Worm (Caenorhabditis elegans) whole organism, young adult: ENCODE measurements around the gene str-4.
A peak's percentile ranks its signal among the peaks of the same experiment; 100 is the strongest.

ENCODE experiments used
- B0035.1 ChIP-seq: sonication (generic microtip); optimal IDR thresholded peaks from 2 replicates; lab custom pipeline; 2016; ENCODE audit warnings: missing genetic modification characterization, mild to moderate bottlenecking, missing compliant biosample characterization, missing genotype, missing genetic modification reagents
- B0336.3 ChIP-seq: fragments of 200-800 bp; sonication (Bioruptor generic); IDR thresholded peaks from 2 replicates; pipeline ENCODE4 v1.3.6; 2022; ENCODE audit warnings: missing genetic modification characterization, missing compliant biosample characterization
- F23B12.7 ChIP-seq: sonication (generic microtip); optimal IDR thresholded peaks from 2 replicates; lab custom pipeline; 2017; ENCODE audit warnings: missing genetic modification characterization, mild to moderate bottlenecking, missing compliant biosample characterization, antibody characterized with exemption, moderate library complexity; ENCODE audit not compliant: insufficient read depth
- F37B4.10 ChIP-seq: fragments of 200-800 bp; sonication (Bioruptor generic); IDR thresholded peaks from 2 replicates; pipeline ENCODE4 v1.3.6; 2022; ENCODE audit warnings: missing genetic modification characterization, missing compliant biosample characterization
- F57C9.4 ChIP-seq: sonication (generic microtip); optimal IDR thresholded peaks from 2 replicates; lab custom pipeline; 2017; ENCODE audit warnings: mild to moderate bottlenecking, missing genetic modification characterization, missing compliant biosample characterization
- K11D2.4 ChIP-seq: fragments of 200-800 bp; sonication (Bioruptor generic); IDR thresholded peaks from 2 replicates; pipeline ENCODE4 v1.3.6; 2022; ENCODE audit warnings: missing genetic modification reagents, missing genetic modification characterization, missing compliant biosample characterization
- Y53F4B.3 ChIP-seq: fragments of 200-800 bp; sonication (Bioruptor generic); IDR thresholded peaks from 2 replicates; pipeline ENCODE4 v1.3.6; 2022; ENCODE audit warnings: missing genetic modification reagents, missing genetic modification characterization, missing compliant biosample characterization
- Y95B8A.8 ChIP-seq: fragments of 200-800 bp; sonication (Bioruptor generic); IDR thresholded peaks from 2 replicates; pipeline ENCODE4 v1.3.6; 2022; ENCODE audit warnings: missing genetic modification reagents, missing genetic modification characterization, missing compliant biosample characterization
- ZK185.1 ChIP-seq: sonication (generic microtip); optimal IDR thresholded peaks from 2 replicates; lab custom pipeline; 2016; ENCODE audit warnings: mild to moderate bottlenecking, missing genetic modification characterization, missing compliant biosample characterization; ENCODE audit not compliant: poor library complexity, severe bottlenecking
- ama-1 ChIP-seq, 3 experiments: fragments of 150-350 bp in 1 of 3; sonication (generic microtip) in 2 of 3; optimal IDR thresholded peaks; 2 replicates each; lab custom pipeline; 2014 to 2018; ENCODE audit warnings: missing biosample characterization in 2 of 3, missing genetic modification characterization in 2 of 3, missing genetic modification reagents in 2 of 3
- aptf-3 ChIP-seq: fragments of 200-800 bp; sonication (Bioruptor generic); IDR thresholded peaks from 2 replicates; pipeline ENCODE4 v1.3.6; 2022; ENCODE audit warnings: missing genetic modification characterization, missing compliant biosample characterization
- atf-7 ChIP-seq: sonication (generic microtip); optimal IDR thresholded peaks from 2 replicates; lab custom pipeline; 2017; ENCODE audit warnings: mild to moderate bottlenecking, missing genetic modification characterization, missing compliant biosample characterization
- attf-5 ChIP-seq: fragments of 200-800 bp; sonication (Bioruptor generic); optimal IDR thresholded peaks from 2 replicates; lab custom pipeline; 2018; ENCODE audit warnings: mild to moderate bottlenecking, missing genetic modification characterization, missing compliant biosample characterization
- cebp-1 ChIP-seq, 2 experiments: fragments of 200-800 bp in 1 of 2; sonication (Bioruptor generic) in 1 of 2; sonication (generic microtip) in 1 of 2; IDR thresholded peaks in 1 of 2; optimal IDR thresholded peaks in 1 of 2; 2 replicates each; pipeline versions ENCODE4 v1.3.6 to Lab custom; 2017 to 2022; ENCODE audit warnings: missing compliant biosample characterization in 2 of 2, missing genetic modification characterization in 2 of 2, mild to moderate bottlenecking in 1 of 2, missing genetic modification reagents in 1 of 2, moderate library complexity in 1 of 2
- cebp-2 ChIP-seq: fragments of 200-800 bp; sonication (Bioruptor generic); IDR thresholded peaks from 2 replicates; pipeline ENCODE4 v1.3.6; 2022; ENCODE audit warnings: missing genetic modification characterization, missing compliant biosample characterization
- ceh-27 ChIP-seq: fragments of 200-800 bp; sonication (Bioruptor generic); optimal IDR thresholded peaks from 2 replicates; lab custom pipeline; 2018; ENCODE audit warnings: mild to moderate bottlenecking, missing genetic modification characterization, moderate library complexity, missing compliant biosample characterization
- dox-1 ChIP-seq: fragments of 200-800 bp; sonication (Bioruptor generic); IDR thresholded peaks from 2 replicates; pipeline ENCODE4 v1.3.6; 2022; ENCODE audit warnings: missing genetic modification reagents, missing genetic modification characterization, missing compliant biosample characterization
- egl-44 ChIP-seq: fragments of 200-800 bp; sonication (Bioruptor generic); IDR thresholded peaks from 2 replicates; pipeline ENCODE4 v1.3.6; 2022; ENCODE audit warnings: missing genetic modification reagents, missing genetic modification characterization, missing compliant biosample characterization
- egrh-3 ChIP-seq: fragments of 200-800 bp; sonication (Bioruptor generic); IDR thresholded peaks from 2 replicates; pipeline ENCODE4 v1.3.6; 2022; ENCODE audit warnings: missing genetic modification reagents, missing genetic modification characterization, missing compliant biosample characterization
- fkh-3 ChIP-seq: sonication (generic microtip); optimal IDR thresholded peaks from 2 replicates; lab custom pipeline; 2016; ENCODE audit warnings: mild to moderate bottlenecking, missing genetic modification characterization, missing compliant biosample characterization
- hmg-1.2 ChIP-seq: fragments of 200-800 bp; sonication (Bioruptor generic); IDR thresholded peaks from 2 replicates; pipeline ENCODE4 v1.3.6; 2022; ENCODE audit warnings: missing genetic modification reagents, missing genetic modification characterization, missing compliant biosample characterization
- hsf-1 ChIP-seq: fragments of 200-800 bp; sonication (Bioruptor generic); IDR thresholded peaks from 2 replicates; pipeline ENCODE4 v1.3.6; 2022; ENCODE audit warnings: missing genetic modification reagents, missing genetic modification characterization, missing compliant biosample characterization
- let-607 ChIP-seq, 2 experiments: fragments of 200-800 bp in 1 of 2; sonication (Bioruptor generic) in 1 of 2; sonication (generic microtip) in 1 of 2; optimal IDR thresholded peaks; 2 replicates each; lab custom pipeline; 2016 to 2018; ENCODE audit warnings: mild to moderate bottlenecking in 2 of 2, missing compliant biosample characterization in 2 of 2, missing genetic modification characterization in 2 of 2, moderate library complexity in 2 of 2, missing genotype in 1 of 2
- lin-26 ChIP-seq: fragments of 200-800 bp; sonication (Bioruptor generic); IDR thresholded peaks from 2 replicates; pipeline ENCODE4 v1.3.6; 2022; ENCODE audit warnings: missing genetic modification reagents, missing genetic modification characterization, missing compliant biosample characterization
- lin-40 ChIP-seq: sonication (generic microtip); optimal IDR thresholded peaks from 2 replicates; lab custom pipeline; 2016; ENCODE audit warnings: missing genetic modification characterization, mild to moderate bottlenecking, missing compliant biosample characterization, missing genotype, missing genetic modification reagents
- madf-6 ChIP-seq: fragments of 200-800 bp; sonication (Bioruptor generic); IDR thresholded peaks from 2 replicates; pipeline ENCODE4 v1.3.6; 2022; ENCODE audit warnings: missing genetic modification reagents, missing genetic modification characterization, missing compliant biosample characterization
- mes-4 ChIP-seq: sonication (generic microtip); optimal IDR thresholded peaks from 2 replicates; lab custom pipeline; 2016; ENCODE audit warnings: missing genotype, missing genetic modification characterization, missing compliant biosample characterization
- nfya-2 ChIP-seq: fragments of 200-800 bp; sonication (Bioruptor generic); IDR thresholded peaks from 2 replicates; pipeline ENCODE4 v1.3.6; 2022; ENCODE audit warnings: missing genetic modification reagents, missing genetic modification characterization, missing compliant biosample characterization
- nhr-179 ChIP-seq: sonication (generic microtip); optimal IDR thresholded peaks from 2 replicates; lab custom pipeline; 2016; ENCODE audit warnings: mild to moderate bottlenecking, missing genetic modification characterization, missing compliant biosample characterization
- nhr-27 ChIP-seq: fragments of 200-800 bp; sonication (Bioruptor generic); optimal IDR thresholded peaks from 2 replicates; lab custom pipeline; 2018; ENCODE audit warnings: mild to moderate bottlenecking, missing genetic modification characterization, moderate library complexity, missing compliant biosample characterization
- nhr-80 ChIP-seq: sonication (generic microtip); optimal IDR thresholded peaks from 2 replicates; lab custom pipeline; 2016; ENCODE audit warnings: missing genetic modification characterization, missing compliant biosample characterization
- sdz-38 ChIP-seq: sonication (generic microtip); optimal IDR thresholded peaks from 2 replicates; lab custom pipeline; 2016; ENCODE audit warnings: missing genotype, missing genetic modification characterization, missing compliant biosample characterization
- snpc-4 ChIP-seq, 5 experiments: fragments of 150-350 bp in 1 of 5; sonication (generic microtip) in 4 of 5; optimal IDR thresholded peaks; 2 replicates each; lab custom pipeline; 2014 to 2018; ENCODE audit warnings: missing genetic modification characterization in 5 of 5, missing biosample characterization in 3 of 5, antibody characterized with exemption in 2 of 5, mild to moderate bottlenecking in 2 of 5, missing compliant biosample characterization in 2 of 5, missing genotype in 2 of 5, moderate library complexity in 2 of 5, missing genetic modification reagents in 1 of 5
- somi-1 ChIP-seq: fragments of 200-800 bp; sonication (Bioruptor generic); optimal IDR thresholded peaks from 2 replicates; lab custom pipeline; 2018; ENCODE audit warnings: mild to moderate bottlenecking, missing genetic modification characterization, missing compliant biosample characterization
- tbx-9 ChIP-seq: sonication (generic microtip); optimal IDR thresholded peaks from 2 replicates; lab custom pipeline; 2016; ENCODE audit warnings: borderline replicate concordance, missing genetic modification characterization, inconsistent platforms, missing compliant biosample characterization
- zfh-2 ChIP-seq: fragments of 200-800 bp; sonication (Bioruptor generic); conservative IDR thresholded peaks from 2 replicates; pipeline ENCODE4 v1.3.6; 2022; ENCODE audit warnings: missing genetic modification reagents, missing genetic modification characterization, missing compliant biosample characterization
- ztf-18 ChIP-seq: sonication (generic microtip); optimal IDR thresholded peaks from 2 replicates; lab custom pipeline; 2016; ENCODE audit warnings: missing genotype, mild to moderate bottlenecking, missing genetic modification characterization, missing compliant biosample characterization
- ztf-25 ChIP-seq: fragments of 200-800 bp; sonication (Bioruptor generic); IDR thresholded peaks from 2 replicates; pipeline ENCODE4 v1.3.6; 2022; ENCODE audit warnings: missing genetic modification reagents, missing genetic modification characterization, missing compliant biosample characterization
- ztf-26 ChIP-seq: sonication (generic microtip); optimal IDR thresholded peaks from 2 replicates; lab custom pipeline; 2017; ENCODE audit warnings: missing genetic modification characterization, missing compliant biosample characterization
- ztf-3 ChIP-seq: fragments of 200-800 bp; sonication (Bioruptor generic); optimal IDR thresholded peaks from 2 replicates; lab custom pipeline; 2018; ENCODE audit warnings: mild to moderate bottlenecking, missing genetic modification characterization, missing compliant biosample characterization

str-4 gene

ce11 chrV:13385798-13386197 lies 46.3 kb upstream of the str-4 start, which contains the start of gene gcy-34:
gcy-34 (minus strand) TSS chrV:13385898.
- TF ChIP-seq Y53F4B.3 (GFP tag; lab: Robert Waterston, UW) (no peak), F23B12.7 (tag; lab: Kevin White, UChicago) (no peak), ztf-25 (GFP tag; lab: Robert Waterston, UW) (no peak), sdz-38 (tag; lab: Kevin White, UChicago) (no peak), madf-6 (no peak), nhr-179 (tag; lab: Kevin White, UChicago) (no peak), nfya-2 (GFP tag; lab: Robert Waterston, UW) (no peak), ZK185.1 (tag; lab: Kevin White, UChicago) (no peak), F37B4.10 (GFP tag; lab: Robert Waterston, UW) (no peak), zfh-2 (GFP tag; lab: Robert Waterston, UW) (no peak), egrh-3 (GFP tag; lab: Robert Waterston, UW) (no peak), mes-4 (tag; lab: Kevin White, UChicago) (no peak), K11D2.4 (GFP tag; lab: Robert Waterston, UW) (no peak), lin-26 (GFP tag; lab: Robert Waterston, UW) (no peak)
- TF ChIP-seq, all 124 proteins: peak for 0

DNA sequence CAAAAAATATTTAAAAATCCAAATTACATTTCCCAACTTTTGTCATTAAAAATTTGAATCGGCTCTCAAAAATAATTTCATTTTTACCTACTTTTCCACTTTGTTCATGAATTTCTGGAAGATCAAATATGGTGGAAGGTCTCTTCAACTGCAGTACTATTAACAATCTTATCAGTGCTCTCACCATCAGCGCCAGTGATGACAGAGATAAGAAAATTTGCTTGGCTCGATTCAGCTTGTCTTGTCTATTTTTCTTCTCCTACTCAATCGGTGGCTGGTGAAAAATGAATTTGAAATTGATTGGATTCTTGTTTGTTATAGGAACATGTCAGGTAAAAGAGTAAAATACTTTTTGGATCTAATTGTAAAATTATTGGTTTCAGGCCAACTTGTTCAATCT lies 41.4 kb upstream of the str-4 start, which contains the start of gene cpz-2:
TSS of gene cpz-2 (plus strand) at position 210 of the 400 bp plus-strand sequence.
- TF ChIP-seq hsf-1 (GFP tag; lab: Robert Waterston, UW) (no peak), somi-1 (GFP tag; lab: Kevin White, UChicago) (no peak), B0336.3 (GFP tag; lab: Robert Waterston, UW) (no peak), nhr-80 (tag; lab: Kevin White, UChicago) (peak; percentile 74)

DNA sequence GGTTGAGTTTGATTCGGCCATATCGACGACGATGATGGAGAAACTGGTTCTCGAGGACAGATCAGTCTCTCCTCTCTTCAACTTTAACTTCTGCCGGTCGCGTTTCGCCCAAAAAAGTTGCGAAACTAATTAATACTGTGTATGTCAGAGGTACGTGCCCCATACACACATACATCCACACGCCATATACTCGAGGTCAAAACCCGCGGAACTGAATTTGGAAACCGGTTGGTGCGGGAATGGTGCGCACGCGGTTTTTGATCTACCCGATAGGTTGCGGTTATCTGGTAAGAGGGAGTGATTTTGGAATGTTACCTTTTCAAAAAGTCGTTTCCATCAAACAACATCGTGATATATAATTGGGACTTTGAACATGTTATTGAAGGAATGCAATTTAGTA lies 40.6 kb upstream of the str-4 start, which contains the start of gene ifbp-1:
TSS of gene ifbp-1 (minus strand) at position 85 of the 400 bp plus-strand sequence.
- peak; percentile 42 for TF ChIP-seq somi-1 (GFP tag; lab: Kevin White, UChicago)
- peak; percentile 50; the same call in 1 of the 2 replicates for TF ChIP-seq cebp-1 (GFP tag; IDR thresholded peaks at IDR 0.05; lab: Robert Waterston, UW)
- peak; percentile 79 for TF ChIP-seq cebp-1 (tag; optimal IDR thresholded peaks at IDR 0.05; lab: Kevin White, UChicago)
- TF ChIP-seq K11D2.4 (GFP tag; lab: Robert Waterston, UW), result 0 out of 2 replicates have a peak, but pooled peaks have one; percentile 66
- TF ChIP-seq ceh-27 (GFP tag; lab: Kevin White, UChicago), result peak; percentile 9
- no peak for TF ChIP-seq fkh-3 (tag; lab: Kevin White, UChicago)
- 0 out of 2 replicates have a peak, but pooled peaks have one; percentile 15 for TF ChIP-seq egl-44
- peak; percentile 73 for TF ChIP-seq ztf-26 (tag; lab: Kevin White, UChicago)
- TF ChIP-seq cebp-2 (GFP tag; lab: Robert Waterston, UW), result no peak
- peak; percentile 60; the same call in 1 of the 2 replicates for TF ChIP-seq lin-26 (GFP tag; lab: Robert Waterston, UW)
- no peak for TF ChIP-seq B0035.1 (tag; lab: Kevin White, UChicago)
- no peak for TF ChIP-seq F23B12.7 (tag; lab: Kevin White, UChicago)
- peak; percentile 73 for TF ChIP-seq lin-40 (tag; lab: Kevin White, UChicago)

DNA sequence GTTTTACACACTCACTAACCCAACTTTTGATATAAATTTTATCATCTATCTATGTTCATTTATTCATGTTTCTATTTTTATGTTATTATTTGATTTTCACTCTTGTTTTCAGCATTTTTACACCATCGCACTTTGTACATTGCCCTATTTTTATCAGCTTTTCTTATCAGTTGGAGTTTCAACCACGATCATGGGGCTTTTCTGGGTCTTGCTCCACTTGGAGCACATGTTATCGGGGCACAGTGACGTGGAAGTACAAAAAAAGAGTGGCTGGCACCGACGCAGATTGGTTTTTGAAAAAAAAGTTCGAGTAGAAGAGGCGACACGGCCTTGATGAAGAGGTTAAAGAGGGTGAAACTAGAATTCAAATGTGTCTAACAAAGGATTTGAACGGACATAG lies 37.6 kb upstream of the str-4 start:
- no peak for TF ChIP-seq attf-5 (GFP tag; lab: Kevin White, UChicago)
- TF ChIP-seq nhr-27 (tag; lab: Kevin White, UChicago), result no peak
- TF ChIP-seq ztf-3 (GFP tag; lab: Kevin White, UChicago), result no peak
- peak; percentile 91 for TF ChIP-seq nhr-80 (tag; lab: Kevin White, UChicago)
- TF ChIP-seq hmg-1.2 (GFP tag; lab: Robert Waterston, UW), result no peak
- TF ChIP-seq snpc-4 (GFP tag; optimal IDR thresholded peaks at IDR 0.05; lab: Kevin White, UChicago), result no peak
- TF ChIP-seq snpc-4 (tag; optimal IDR thresholded peaks at IDR 0.05; lab: Kevin White, UChicago), result peak in 1 of 4 experiments; percentile 9
- peak; percentile 67 for TF ChIP-seq atf-7
- TF ChIP-seq egrh-3 (GFP tag; lab: Robert Waterston, UW), result no peak
- TF ChIP-seq let-607 (tag; optimal IDR thresholded peaks at IDR 0.05; lab: Kevin White, UChicago), result peak; percentile 79 to 91
- 0 out of 2 replicates have a peak, but pooled peaks have one; percentile 62 for TF ChIP-seq Y95B8A.8
- no peak for TF ChIP-seq cebp-1 (GFP tag; IDR thresholded peaks at IDR 0.05; lab: Robert Waterston, UW)
- TF ChIP-seq cebp-1 (tag; optimal IDR thresholded peaks at IDR 0.05; lab: Kevin White, UChicago), result peak; percentile 48
- no peak for TF ChIP-seq ama-1 (optimal IDR thresholded peaks at IDR 0.05; lab: Kevin White, UChicago)
- no peak for TF ChIP-seq ama-1 (GFP tag; optimal IDR thresholded peaks at IDR 0.05; lab: Kevin White, UChicago)
- no peak for TF ChIP-seq ztf-18 (tag; lab: Kevin White, UChicago)
- no peak for TF ChIP-seq F57C9.4 (tag; lab: Kevin White, UChicago)
- 0 out of 2 replicates have a peak, but pooled peaks have one; percentile 24 for TF ChIP-seq dox-1 (GFP tag; lab: Robert Waterston, UW)
- no peak for TF ChIP-seq aptf-3 (GFP tag; lab: Robert Waterston, UW)
- TF ChIP-seq tbx-9 (tag; lab: Kevin White, UChicago), result no peak
